Fruit fly (Drosophila melanogaster) whole organism, embryonic: Measurements from ENCODE around the gene REG.

ENCODE experiments used
- Bgb ChIP-seq: fragments of 200-800 bp; sonication (Bioruptor generic); IDR thresholded peaks from 2 replicates; pipeline ENCODE4 v1.3.6; 2022; ENCODE audit warnings: missing biosample characterization, missing genetic modification characterization; ENCODE audit not compliant: partially characterized antibody
- CG10431 ChIP-seq: fragments of 200-800 bp; sonication (Bioruptor generic); optimal IDR thresholded peaks from 3 replicates; lab custom pipeline; 2018; ENCODE audit warnings: missing biosample characterization, mild to moderate bottlenecking, missing genetic modification characterization
- CG12071 ChIP-seq: fragments of 200-800 bp; sonication (Bioruptor generic); optimal IDR thresholded peaks from 3 replicates; lab custom pipeline; 2018; ENCODE audit warnings: missing biosample characterization, mild to moderate bottlenecking, missing genetic modification characterization
- CG12219 ChIP-seq: fragments of 200-800 bp; sonication (Bioruptor generic); optimal IDR thresholded peaks from 3 replicates; lab custom pipeline; 2018; ENCODE audit warnings: missing biosample characterization, mild to moderate bottlenecking, missing genetic modification characterization
- CG13424 ChIP-seq: fragments of 200-800 bp; sonication (Bioruptor generic); optimal IDR thresholded peaks from 2 replicates; lab custom pipeline; 2019; ENCODE audit warnings: missing biosample characterization, mild to moderate bottlenecking, missing genetic modification characterization, moderate library complexity
- CG13624 ChIP-seq: fragments of 200-800 bp; sonication (Bioruptor generic); optimal IDR thresholded peaks from 2 replicates; lab custom pipeline; 2016; ENCODE audit warnings: missing biosample characterization, missing genetic modification characterization
- CG13775 ChIP-seq: fragments of 200-800 bp; sonication (Bioruptor generic); optimal IDR thresholded peaks from 3 replicates; lab custom pipeline; 2017; ENCODE audit warnings: missing biosample characterization, mild to moderate bottlenecking, missing genetic modification characterization
- CG14050 ChIP-seq: fragments of 200-800 bp; sonication (Bioruptor generic); IDR thresholded peaks from 3 replicates; pipeline ENCODE4 v1.3.6; 2022; ENCODE audit warnings: missing biosample characterization, missing genetic modification characterization
- CG14710 ChIP-seq: fragments of 200-800 bp; sonication (Bioruptor generic); optimal IDR thresholded peaks from 3 replicates; lab custom pipeline; 2019; ENCODE audit warnings: missing biosample characterization, mild to moderate bottlenecking, missing genetic modification characterization, moderate library complexity
- CG17328 ChIP-seq: fragments of 200-800 bp; sonication (Bioruptor generic); IDR thresholded peaks from 2 replicates; pipeline ENCODE4 v1.3.6; 2022; ENCODE audit warnings: missing biosample characterization, missing genetic modification characterization
- CG17359 ChIP-seq: fragments of 200-800 bp; sonication (Bioruptor generic); optimal IDR thresholded peaks from 3 replicates; lab custom pipeline; 2018; ENCODE audit warnings: missing biosample characterization, mild to moderate bottlenecking, missing genetic modification characterization, moderate library complexity
- CG2199 ChIP-seq: fragments of 200-800 bp; sonication (Bioruptor generic); IDR thresholded peaks from 3 replicates; pipeline ENCODE4 v1.3.6; 2022; ENCODE audit warnings: missing biosample characterization, missing genetic modification characterization
- CG3163 ChIP-seq: fragments of 200-800 bp; sonication (Bioruptor generic); optimal IDR thresholded peaks from 3 replicates; lab custom pipeline; 2016; ENCODE audit warnings: missing biosample characterization, missing genetic modification characterization
- CG32767 ChIP-seq: fragments of 200-800 bp; sonication (Bioruptor generic); IDR thresholded peaks from 2 replicates; pipeline ENCODE4 v1.3.6; 2022; ENCODE audit warnings: missing biosample characterization, missing genetic modification characterization
- CG32772 ChIP-seq: fragments of 200-800 bp; sonication (Bioruptor generic); IDR thresholded peaks from 2 replicates; pipeline ENCODE4 v1.3.6; 2022; ENCODE audit warnings: missing biosample characterization, missing genetic modification characterization
- CG34422 ChIP-seq: fragments of 200-800 bp; sonication (Bioruptor generic); IDR thresholded peaks from 3 replicates; pipeline ENCODE4 v1.3.6; 2022; ENCODE audit warnings: missing biosample characterization, missing genetic modification characterization
- CG4617 ChIP-seq: fragments of 200-800 bp; sonication (Bioruptor generic); optimal IDR thresholded peaks from 3 replicates; lab custom pipeline; 2016; ENCODE audit warnings: missing biosample characterization, missing genetic modification characterization, borderline replicate concordance
- CG5180 ChIP-seq: fragments of 200-800 bp; sonication (Bioruptor generic); optimal IDR thresholded peaks from 3 replicates; lab custom pipeline; 2017; ENCODE audit warnings: missing biosample characterization, missing genetic modification characterization, mild to moderate bottlenecking, moderate library complexity, missing genetic modification reagents
- CG6791 ChIP-seq: fragments of 200-800 bp; sonication (Bioruptor generic); IDR thresholded peaks from 3 replicates; pipeline ENCODE4 v1.3.6; 2022; ENCODE audit warnings: missing biosample characterization, missing genetic modification characterization; ENCODE audit not compliant: partially characterized antibody
- CG7786 ChIP-seq: fragments of 200-800 bp; sonication (Bioruptor generic); optimal IDR thresholded peaks from 2 replicates; lab custom pipeline; 2016; ENCODE audit warnings: missing biosample characterization, missing genetic modification characterization
- CG8290 ChIP-seq, 3 experiments: fragments of 200-800 bp; sonication (Bioruptor generic); optimal IDR thresholded peaks; 2 replicates each; lab custom pipeline; 2016 to 2019; ENCODE audit warnings: missing biosample characterization in 3 of 3, missing genetic modification characterization in 3 of 3, mild to moderate bottlenecking in 2 of 3, moderate library complexity in 1 of 3
- CG9215 ChIP-seq: fragments of 200-800 bp; sonication (Bioruptor generic); IDR thresholded peaks from 2 replicates; pipeline ENCODE4 v1.3.6; 2022; ENCODE audit warnings: missing biosample characterization, missing genetic modification characterization
- CG9437 ChIP-seq: fragments of 200-800 bp; sonication (Bioruptor generic); optimal IDR thresholded peaks from 2 replicates; lab custom pipeline; 2018; ENCODE audit warnings: missing biosample characterization, mild to moderate bottlenecking, missing genetic modification characterization
- CG9876 ChIP-seq: fragments of 200-800 bp; sonication (Bioruptor generic); optimal IDR thresholded peaks from 2 replicates; lab custom pipeline; 2016; ENCODE audit warnings: missing biosample characterization, missing genetic modification characterization
- Deaf1 ChIP-seq: fragments of 200-800 bp; optimal IDR thresholded peaks from 3 replicates; lab custom pipeline; 2019; ENCODE audit warnings: missing biosample characterization, mild to moderate bottlenecking, missing genetic modification characterization, moderate library complexity
- Dip3 ChIP-seq: fragments of 200-800 bp; sonication (Bioruptor generic); optimal IDR thresholded peaks from 3 replicates; lab custom pipeline; 2016; ENCODE audit warnings: missing biosample characterization, missing genetic modification characterization
- Doc3 ChIP-seq: fragments of 200-800 bp; sonication (Bioruptor generic); IDR thresholded peaks from 3 replicates; pipeline ENCODE4 v1.3.6; 2022; ENCODE audit warnings: missing biosample characterization, missing genetic modification characterization; ENCODE audit not compliant: partially characterized antibody
- Dref ChIP-seq: fragments of 200-800 bp; sonication (Bioruptor generic); IDR thresholded peaks from 2 replicates; pipeline ENCODE4 v1.3.6; 2022; ENCODE audit warnings: missing biosample characterization, missing genetic modification characterization
- H15 ChIP-seq: fragments of 200-800 bp; sonication (Bioruptor generic); IDR thresholded peaks from 3 replicates; pipeline ENCODE4 v1.3.6; 2022; ENCODE audit warnings: missing biosample characterization, missing genetic modification characterization
- Med ChIP-seq: fragments of 200-800 bp; sonication (Bioruptor generic); peaks from one replicate; lab custom pipeline; 2016; ENCODE audit warnings: missing biosample characterization, missing genetic modification characterization, mild to moderate bottlenecking, inconsistent platforms, moderate library complexity
- Mrtf ChIP-seq: fragments of 200-800 bp; sonication (Bioruptor generic); IDR thresholded peaks from 3 replicates; pipeline ENCODE4 v1.3.6; 2022; ENCODE audit warnings: missing biosample characterization, missing genetic modification characterization
- Oli ChIP-seq: fragments of 200-800 bp; sonication (Bioruptor generic); optimal IDR thresholded peaks from 2 replicates; lab custom pipeline; 2018; ENCODE audit warnings: missing biosample characterization, mild to moderate bottlenecking, missing genetic modification characterization, moderate library complexity
- Rx ChIP-seq: fragments of 200-800 bp; sonication (Bioruptor generic); IDR thresholded peaks from 2 replicates; pipeline ENCODE4 v1.3.6; 2022; ENCODE audit warnings: missing biosample characterization, missing genetic modification characterization
- Sin3A ChIP-seq: fragments of >200 bp; optimal IDR thresholded peaks from 2 replicates; lab custom pipeline; 2018
- Stat92E ChIP-seq, 3 experiments: fragments of >200 bp in 2 of 3; fragments of 200-800 bp in 1 of 3; sonication (Bioruptor generic) in 1 of 3; optimal IDR thresholded peaks; 2 replicates each; lab custom pipeline; 2017 to 2019; ENCODE audit warnings: missing biosample characterization in 3 of 3, missing genetic modification characterization in 3 of 3, mild to moderate bottlenecking in 1 of 3, moderate library complexity in 1 of 3
- Xbp1 ChIP-seq: fragments of 200-800 bp; sonication (Bioruptor generic); optimal IDR thresholded peaks from 3 replicates; lab custom pipeline; 2016; ENCODE audit warnings: missing biosample characterization, mild to moderate bottlenecking, missing genetic modification characterization
- ac ChIP-seq: fragments of 200-800 bp; sonication (Bioruptor generic); optimal IDR thresholded peaks from 3 replicates; lab custom pipeline; 2017; ENCODE audit warnings: missing biosample characterization, mild to moderate bottlenecking, missing genetic modification characterization
- chif ChIP-seq, 2 experiments: fragments of 200-800 bp; sonication (Bioruptor generic); optimal IDR thresholded peaks; 3 replicates each; lab custom pipeline; 2016; ENCODE audit warnings: missing biosample characterization in 2 of 2, missing genetic modification characterization in 2 of 2
- fd102C ChIP-seq: fragments of 200-800 bp; sonication (Bioruptor generic); optimal IDR thresholded peaks from 2 replicates; lab custom pipeline; 2018; ENCODE audit warnings: missing biosample characterization, mild to moderate bottlenecking, missing genetic modification characterization, moderate library complexity
- fu2 ChIP-seq: fragments of 200-800 bp; sonication (Bioruptor generic); optimal IDR thresholded peaks from 2 replicates; lab custom pipeline; 2016; ENCODE audit warnings: missing biosample characterization, missing genetic modification characterization
- h ChIP-seq: fragments of >200 bp; optimal IDR thresholded peaks from 2 replicates; lab custom pipeline; 2017
- her ChIP-seq: fragments of 200-800 bp; sonication (Bioruptor generic); optimal IDR thresholded peaks from 2 replicates; lab custom pipeline; 2016; ENCODE audit warnings: missing biosample characterization, missing genetic modification characterization
- nom ChIP-seq: fragments of 200-800 bp; sonication (Bioruptor generic); optimal IDR thresholded peaks from 2 replicates; lab custom pipeline; 2017; ENCODE audit warnings: missing biosample characterization, missing genetic modification characterization, mild to moderate bottlenecking, moderate library complexity, missing genetic modification reagents
- sr ChIP-seq: fragments of 200-800 bp; sonication (Bioruptor generic); IDR thresholded peaks from 3 replicates; pipeline ENCODE4 v1.3.6; 2022; ENCODE audit warnings: missing biosample characterization, missing genetic modification characterization
- stwl ChIP-seq: fragments of 200-800 bp; sonication (Bioruptor generic); optimal IDR thresholded peaks from 3 replicates; lab custom pipeline; 2018; ENCODE audit warnings: missing biosample characterization, mild to moderate bottlenecking, missing genetic modification characterization, moderate library complexity
- tap ChIP-seq: fragments of 200-800 bp; optimal IDR thresholded peaks from 3 replicates; lab custom pipeline; 2019; ENCODE audit warnings: missing biosample characterization, mild to moderate bottlenecking, missing genetic modification characterization, moderate library complexity
- tin ChIP-seq: fragments of 200-800 bp; sonication (Bioruptor generic); optimal IDR thresholded peaks from 3 replicates; lab custom pipeline; 2016; ENCODE audit warnings: missing biosample characterization, missing genetic modification characterization
- trem ChIP-seq: fragments of 200-800 bp; optimal IDR thresholded peaks from 3 replicates; lab custom pipeline; 2019; ENCODE audit warnings: missing biosample characterization, mild to moderate bottlenecking, missing genetic modification characterization, moderate library complexity
- wor ChIP-seq: fragments of 200-800 bp; sonication (Bioruptor generic); IDR thresholded peaks from 2 replicates; pipeline ENCODE4 v1.3.6; 2022; ENCODE audit warnings: missing biosample characterization, missing genetic modification characterization

The REG gene

dm6 chrX:13253062-13253724 is 41.1 kb downstream of the REG start (continued):
- TF ChIP-seq Mrtf (GFP tag; lab: Robert Waterston, UW) = 0 out of 3 replicates have a peak, but pooled peaks have one; percentile 30
- TF ChIP-seq h = no peak
- no peak for TF ChIP-seq stwl
- no peak for TF ChIP-seq Doc3 (GFP tag; lab: Robert Waterston, UW)
- no peak for TF ChIP-seq CG5180
- TF ChIP-seq CG13424 (tag; lab: Kevin White, UChicago) = peak; percentile 30
- TF ChIP-seq H15 (GFP tag; lab: Robert Waterston, UW) = peak; percentile 60; the same call in 2 of the 3 replicates
- TF ChIP-seq Stat92E (GFP tag; optimal IDR thresholded peaks at IDR 0.05; lab: Kevin White, UChicago) = no peak
- no peak for TF ChIP-seq ac (GFP tag; lab: Kevin White, UChicago)
- no peak for TF ChIP-seq CG12071 (GFP tag; lab: Kevin White, UChicago)
- 0 out of 2 replicates have a peak, but pooled peaks have one; percentile 22 for TF ChIP-seq CG32772 (GFP tag; lab: Robert Waterston, UW)
- TF ChIP-seq CG9876 (GFP tag; lab: Kevin White, UChicago) = no peak
- TF ChIP-seq CG13775 (GFP tag; lab: Kevin White, UChicago) = peak; percentile 8
- TF ChIP-seq Rx (GFP tag; lab: Robert Waterston, UW) = peak; percentile 49; the same call in 1 of the 2 replicates
- peak; percentile 30 for TF ChIP-seq Xbp1 (GFP tag; lab: Kevin White, UChicago)
- peak; percentile 10 for TF ChIP-seq trem (tag; lab: Kevin White, UChicago)
- no peak for TF ChIP-seq CG10431 (GFP tag; lab: Kevin White, UChicago)
- TF ChIP-seq nom (GFP tag; lab: Kevin White, UChicago) = no peak
- peak; percentile 25 for TF ChIP-seq tap (tag; lab: Kevin White, UChicago)
- TF ChIP-seq CG14050 (GFP tag; lab: Robert Waterston, UW) = peak; percentile 31; the same call in 2 of the 3 replicates
- no peak for TF ChIP-seq Bgb
- TF ChIP-seq CG9215 (GFP tag; lab: Robert Waterston, UW) = peak; percentile 35; the same call in 1 of the 2 replicates
- TF ChIP-seq CG8290 (GFP tag; optimal IDR thresholded peaks at IDR 0.05; lab: Kevin White, UChicago) = no peak
- TF ChIP-seq CG8290 (tag; optimal IDR thresholded peaks at IDR 0.05; lab: Kevin White, UChicago) = peak in 1 of 2 experiments; percentile 56
- peak; percentile 43 for TF ChIP-seq CG9437 (GFP tag; lab: Kevin White, UChicago)
- 0 out of 2 replicates have a peak, but pooled peaks have one; percentile 20 for TF ChIP-seq wor (GFP tag; lab: Robert Waterston, UW)
- TF ChIP-seq CG13624 (GFP tag; lab: Kevin White, UChicago) = peak; percentile 32
- no peak for TF ChIP-seq CG32767 (GFP tag; lab: Robert Waterston, UW)
- peak; percentile 44 for TF ChIP-seq Oli (tag; lab: Kevin White, UChicago)
- peak; percentile 92 for TF ChIP-seq Med (GFP tag; lab: Kevin White, UChicago)
- TF ChIP-seq fd102C (GFP tag; lab: Kevin White, UChicago) = no peak
- TF ChIP-seq CG7786 = peak; percentile 51
- TF ChIP-seq her (GFP tag; lab: Kevin White, UChicago) = peak; percentile 27
- peak; percentile 33 for TF ChIP-seq Dip3 (GFP tag; lab: Kevin White, UChicago)
- TF ChIP-seq CG6791 = no peak
- peak; percentile 33 for TF ChIP-seq CG17359
- peak; percentile 45 for TF ChIP-seq CG17328 (GFP tag; lab: Robert Waterston, UW)
- no peak for TF ChIP-seq Dref
- no peak for TF ChIP-seq CG2199 (GFP tag; lab: Robert Waterston, UW)
- peak; percentile 8 for TF ChIP-seq CG3163 (GFP tag; lab: Kevin White, UChicago)
- no peak for TF ChIP-seq CG4617
- TF ChIP-seq Sin3A (lab: Kevin White, UChicago) = no peak
- TF ChIP-seq CG34422 = peak; percentile 28; the same call in 1 of the 3 replicates
- TF ChIP-seq sr (GFP tag; lab: Robert Waterston, UW) = no peak
- TF ChIP-seq tin (GFP tag; lab: Kevin White, UChicago) = peak; percentile 1
- peak in 1 of 2 experiments; percentile 45 for TF ChIP-seq chif (GFP tag; optimal IDR thresholded peaks at IDR 0.05; lab: Kevin White, UChicago)
- peak; percentile 49 for TF ChIP-seq fu2 (GFP tag; lab: Kevin White, UChicago)
- no peak for TF ChIP-seq Deaf1 (tag; lab: Kevin White, UChicago)
- no peak for TF ChIP-seq CG12219 (GFP tag; lab: Kevin White, UChicago)
- peak; percentile 23 for TF ChIP-seq CG14710
